Fruit fly (Drosophila melanogaster) whole organism, pupa: Measurements from ENCODE around the gene neur.

Experiments used
- CG12605 ChIP-seq: fragments of 200-800 bp; sonication (Bioruptor generic); IDR thresholded peaks from 2 replicates; pipeline ENCODE4 v1.3.6; 2022; ENCODE audit warnings: missing biosample characterization, missing genetic modification characterization
- CG13204 ChIP-seq: fragments of 200-800 bp; sonication (Bioruptor generic); optimal IDR thresholded peaks from 2 replicates; lab custom pipeline; 2018; ENCODE audit warnings: missing biosample characterization, mild to moderate bottlenecking, missing genetic modification characterization, moderate library complexity
- CG4496 ChIP-seq: fragments of 200-800 bp; sonication (Bioruptor generic); IDR thresholded peaks from 3 replicates; pipeline ENCODE4 v1.3.6; 2022; ENCODE audit warnings: missing biosample characterization, missing genetic modification characterization
- CG8159 ChIP-seq: fragments of 200-800 bp; sonication (Bioruptor generic); optimal IDR thresholded peaks from 3 replicates; lab custom pipeline; 2018; ENCODE audit warnings: missing biosample characterization, mild to moderate bottlenecking, missing genetic modification characterization, moderate library complexity
- Ets98B ChIP-seq: fragments of 200-800 bp; sonication (Bioruptor generic); IDR thresholded peaks from 2 replicates; pipeline ENCODE4 v1.3.6; 2022; ENCODE audit warnings: missing biosample characterization, missing genetic modification characterization
- Pif1A ChIP-seq: fragments of 200-800 bp; sonication (Bioruptor generic); optimal IDR thresholded peaks from 3 replicates; lab custom pipeline; 2016; ENCODE audit warnings: missing biosample characterization, missing genetic modification characterization
- rn ChIP-seq: fragments of 200-800 bp; sonication (Bioruptor generic); IDR thresholded peaks from 2 replicates; pipeline ENCODE4 v1.3.6; 2022; ENCODE audit warnings: missing biosample characterization, missing genetic modification characterization

- TF ChIP-seq Pif1A (GFP tag; lab: Kevin White, UChicago), result no peak
- TF ChIP-seq rn (GFP tag; lab: Robert Waterston, UW), result no peak
- no peak for TF ChIP-seq CG4496 (GFP tag; lab: Robert Waterston, UW)
- TF ChIP-seq Ets98B, result no peak
- TF ChIP-seq CG12605 (GFP tag; lab: Robert Waterston, UW), result no peak
- TF ChIP-seq CG8159 (tag; lab: Kevin White, UChicago), result no peak
- no peak for TF ChIP-seq CG13204
Observed at dm6 chr3R:9039448-9039847, at the start of gene neur.
